Worm (Caenorhabditis elegans): ENCODE results near the gene cht-3.
A peak's percentile ranks its signal among the peaks of the same experiment; 100 is the strongest.

cht-3 gene

DNA sequence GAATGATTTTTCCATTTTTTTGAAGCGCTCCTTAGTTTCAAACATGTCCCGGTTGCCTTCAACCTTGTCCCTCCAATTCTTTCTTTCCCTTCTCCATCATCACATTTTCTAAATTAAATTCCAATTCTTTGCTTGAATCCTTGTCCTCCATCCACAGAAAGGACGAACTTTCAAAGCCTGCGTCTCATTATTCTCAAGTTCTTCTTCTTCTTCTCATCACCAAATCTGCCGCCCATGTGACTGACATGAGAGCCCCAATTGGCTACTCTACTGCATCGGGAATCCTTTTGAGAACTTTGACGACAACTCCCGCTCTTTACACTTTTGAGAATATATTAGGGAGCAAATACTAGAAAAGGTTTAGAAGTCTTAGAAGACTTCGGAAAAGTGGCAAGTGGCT lies 46.8 kb upstream of the cht-3 start (continued):
- TF ChIP-seq ama-1 (optimal IDR thresholded peaks at IDR 0.05), result no peak
- no peak for TF ChIP-seq unc-130 (tag; optimal IDR thresholded peaks at IDR 0.05)
- TF ChIP-seq lin-35 (GFP tag; optimal IDR thresholded peaks at IDR 0.05), result no peak
- TF ChIP-seq ztf-4 (tag; optimal IDR thresholded peaks at IDR 0.05), result no peak
- TF ChIP-seq pag-3 (tag; optimal IDR thresholded peaks at IDR 0.05; ENCODE audit: borderline replicate concordance, insufficient read depth), result no peak
- peak; percentile 19 for TF ChIP-seq nhr-47 (tag; optimal IDR thresholded peaks at IDR 0.05)
- no peak for TF ChIP-seq C34B4.2 (tag; optimal IDR thresholded peaks at IDR 0.05)
- TF ChIP-seq nhr-90 (tag; optimal IDR thresholded peaks at IDR 0.05; ENCODE audit: poor library complexity), result no peak
- TF ChIP-seq grh-1 (GFP tag; IDR thresholded peaks at IDR 0.05), result no peak
- no peak for TF ChIP-seq F16B12.6 (tag; optimal IDR thresholded peaks at IDR 0.05)
- TF ChIP-seq fkh-8 (tag; optimal IDR thresholded peaks at IDR 0.05), result peak; percentile 20
- no peak for TF ChIP-seq ceh-90 (tag; optimal IDR thresholded peaks at IDR 0.05)
- TF ChIP-seq elt-2 (tag; optimal IDR thresholded peaks at IDR 0.05), result no peak
- TF ChIP-seq mep-1 (tag; optimal IDR thresholded peaks at IDR 0.05), result peak; percentile 8
- no peak for TF ChIP-seq mef-2 (tag; optimal IDR thresholded peaks at IDR 0.05)
- TF ChIP-seq C16A3.4 (tag; optimal IDR thresholded peaks at IDR 0.05), result no peak
- no peak for TF ChIP-seq ceh-63 (GFP tag; optimal IDR thresholded peaks at IDR 0.05)
- TF ChIP-seq elt-3 (tag; optimal IDR thresholded peaks at IDR 0.05), result no peak
- no peak for TF ChIP-seq Y116A8C.19 (tag; optimal IDR thresholded peaks at IDR 0.05; ENCODE audit: borderline replicate concordance)
- no peak for TF ChIP-seq vab-15 (tag; optimal IDR thresholded peaks at IDR 0.05)
- TF ChIP-seq hlh-17 (GFP tag; optimal IDR thresholded peaks at IDR 0.05; ENCODE audit: borderline replicate concordance), result no peak
- TF ChIP-seq nhr-19 (GFP tag; conservative IDR thresholded peaks at IDR 0.05), result no peak
- no peak for TF ChIP-seq nhr-12 (tag; optimal IDR thresholded peaks at IDR 0.05)
- TF ChIP-seq ceh-88 (GFP tag; IDR thresholded peaks at IDR 0.05), result no peak
- peak; percentile 85 for TF ChIP-seq lin-14 (GFP tag; optimal IDR thresholded peaks at IDR 0.05)
- no peak for TF ChIP-seq xbp-1 (tag; optimal IDR thresholded peaks at IDR 0.05)
- TF ChIP-seq efl-1 (optimal IDR thresholded peaks at IDR 0.05), result no peak
- TF ChIP-seq efl-1 (GFP tag; optimal IDR thresholded peaks at IDR 0.05 in 1 of 2), result no peak
- no peak for TF ChIP-seq ztf-11 (tag; optimal IDR thresholded peaks at IDR 0.05)
- peak in 1 of 2 experiments; percentile 29 for TF ChIP-seq lsy-2 (tag; optimal IDR thresholded peaks at IDR 0.05)
- TF ChIP-seq nhr-20 (tag; optimal IDR thresholded peaks at IDR 0.05), result no peak
- no peak for TF ChIP-seq lin-15B (tag; optimal IDR thresholded peaks at IDR 0.05)
- TF ChIP-seq blmp-1 (tag; optimal IDR thresholded peaks at IDR 0.05), result no peak
- no peak for TF ChIP-seq unc-30 (tag; optimal IDR thresholded peaks at IDR 0.05)
- TF ChIP-seq fkh-4 (tag; optimal IDR thresholded peaks at IDR 0.05; ENCODE audit: borderline replicate concordance), result no peak
- TF ChIP-seq aly-2 (tag; optimal IDR thresholded peaks at IDR 0.05), result no peak
- peak; percentile 56 for TF ChIP-seq unc-86 (tag; optimal IDR thresholded peaks at IDR 0.05)
- no peak for TF ChIP-seq pqm-1 (tag; optimal IDR thresholded peaks at IDR 0.05)
- no peak for TF ChIP-seq zip-4 (GFP tag; optimal IDR thresholded peaks at IDR 0.05)
- no peak for TF ChIP-seq lin-39 (tag; optimal IDR thresholded peaks at IDR 0.05)
- no peak for TF ChIP-seq unc-62 (GFP tag; optimal IDR thresholded peaks at IDR 0.05)
- TF ChIP-seq snpc-4 (tag; optimal IDR thresholded peaks at IDR 0.05), result no peak
- TF ChIP-seq aha-1 (tag; optimal IDR thresholded peaks at IDR 0.05), result no peak
- TF ChIP-seq efl-3 (GFP tag; optimal IDR thresholded peaks at IDR 0.05), result no peak

- TF ChIP-seq blmp-1 (tag; optimal IDR thresholded peaks at IDR 0.05) (no peak), ets-5 (GFP tag; IDR thresholded peaks at IDR 0.05) (no peak), hlh-4 (tag; optimal IDR thresholded peaks at IDR 0.05) (no peak), unc-62 (GFP tag; optimal IDR thresholded peaks at IDR 0.05) (no peak), zip-4 (GFP tag; optimal IDR thresholded peaks at IDR 0.05) (no peak), unc-130 (tag; optimal IDR thresholded peaks at IDR 0.05) (no peak), irx-1 (tag; optimal IDR thresholded peaks at IDR 0.05) (no peak), dpl-1 (GFP tag; optimal IDR thresholded peaks at IDR 0.05) (no peak), aly-2 (tag; optimal IDR thresholded peaks at IDR 0.05) (no peak)
Measured at ce11 chrIV:6957341-6957740, 46.1 kb upstream of the cht-3 start, which contains the start of gene jnk-1. TSS of gene jnk-1 (plus strand) at chrIV:6957641.

All from whole organism, L1 larva.